Worm (Caenorhabditis elegans): Measurements from ENCODE around the gene Y41C4A.8.

- TF ChIP-seq W03F9.2 (tag; optimal IDR thresholded peaks at IDR 0.05) = no peak
- TF ChIP-seq him-1 (tag; optimal IDR thresholded peaks at IDR 0.05) = no peak
- TF ChIP-seq dao-5 (tag; optimal IDR thresholded peaks at IDR 0.05) = no peak
Measured at ce11 chrIII:11731491-11731890, 22.9 kb upstream of the Y41C4A.8 start.

Data from whole organism, L4/young adult.